Fruit fly (Drosophila melanogaster) whole organism, embryonic: ENCODE data around the gene Als2.
A peak's percentile ranks its signal among the peaks of the same experiment; 100 is the strongest.

Experiments
- Antp ChIP-seq: fragments of 200-800 bp; sonication (Bioruptor generic); optimal IDR thresholded peaks from 3 replicates; lab custom pipeline; 2016; ENCODE audit warnings: missing biosample characterization, missing genetic modification characterization
- Asciz ChIP-seq: fragments of 200-800 bp; sonication (Bioruptor generic); optimal IDR thresholded peaks from 2 replicates; lab custom pipeline; 2017; ENCODE audit warnings: missing biosample characterization, mild to moderate bottlenecking, missing genetic modification characterization, missing genetic modification reagents
- BEAF-32 ChIP-seq: fragments of 200-800 bp; sonication (Bioruptor generic); optimal IDR thresholded peaks from 3 replicates; lab custom pipeline; 2017; ENCODE audit warnings: missing biosample characterization, missing genetic modification characterization, mild to moderate bottlenecking, moderate library complexity, missing genetic modification reagents
- CG1024 ChIP-seq: fragments of 200-800 bp; sonication (Bioruptor generic); IDR thresholded peaks from 2 replicates; pipeline ENCODE4 v1.3.6; 2022; ENCODE audit warnings: missing biosample characterization, missing genetic modification characterization
- CG13287 ChIP-seq: fragments of 200-800 bp; sonication (Bioruptor generic); IDR thresholded peaks from 2 replicates; pipeline ENCODE4 v1.3.6; 2022; ENCODE audit warnings: missing biosample characterization, missing genetic modification characterization; ENCODE audit not compliant: partially characterized antibody
- CG13894 ChIP-seq: fragments of 200-800 bp; sonication (Bioruptor generic); optimal IDR thresholded peaks from 3 replicates; lab custom pipeline; 2018; ENCODE audit warnings: missing biosample characterization, mild to moderate bottlenecking, missing genetic modification characterization, moderate library complexity
- CG14710 ChIP-seq: fragments of 200-800 bp; sonication (Bioruptor generic); optimal IDR thresholded peaks from 3 replicates; lab custom pipeline; 2019; ENCODE audit warnings: missing biosample characterization, mild to moderate bottlenecking, missing genetic modification characterization, moderate library complexity
- CG2678 ChIP-seq: fragments of 200-800 bp; sonication (Bioruptor generic); optimal IDR thresholded peaks from 3 replicates; lab custom pipeline; 2019; ENCODE audit warnings: missing biosample characterization, mild to moderate bottlenecking, missing genetic modification characterization, moderate library complexity
- CG2889 ChIP-seq: fragments of 200-800 bp; sonication (Bioruptor generic); IDR thresholded peaks from 3 replicates; pipeline ENCODE4 v1.3.6; 2022; ENCODE audit warnings: missing biosample characterization, missing genetic modification characterization
- CG4617 ChIP-seq: fragments of 200-800 bp; sonication (Bioruptor generic); optimal IDR thresholded peaks from 3 replicates; lab custom pipeline; 2016; ENCODE audit warnings: missing biosample characterization, missing genetic modification characterization, borderline replicate concordance
- CG7556 ChIP-seq: fragments of 200-800 bp; sonication (Bioruptor generic); optimal IDR thresholded peaks from 2 replicates; lab custom pipeline; 2017; ENCODE audit warnings: missing biosample characterization, mild to moderate bottlenecking, missing genetic modification characterization
- CG7745 ChIP-seq: fragments of 200-800 bp; sonication (Bioruptor generic); optimal IDR thresholded peaks from 2 replicates; lab custom pipeline; 2018; ENCODE audit warnings: missing biosample characterization, mild to moderate bottlenecking, missing genetic modification characterization, moderate library complexity
- CG8388 ChIP-seq: fragments of 200-800 bp; sonication (Bioruptor generic); optimal IDR thresholded peaks from 2 replicates; lab custom pipeline; 2019; ENCODE audit warnings: missing biosample characterization, mild to moderate bottlenecking, missing genetic modification characterization, moderate library complexity
- CoRest ChIP-seq: fragments of 200-800 bp; sonication (Bioruptor generic); optimal IDR thresholded peaks from 3 replicates; lab custom pipeline; 2018; ENCODE audit warnings: missing biosample characterization, mild to moderate bottlenecking, missing genetic modification characterization, moderate library complexity
- D ChIP-seq, 2 experiments: fragments of 200-800 bp in 1 of 2; fragments of >200 bp in 1 of 2; sonication (Bioruptor generic) in 1 of 2; optimal IDR thresholded peaks; 2 replicates in 1 of 2; 3 replicates in 1 of 2; lab custom pipeline; 2017; ENCODE audit warnings: mild to moderate bottlenecking in 1 of 2, missing biosample characterization in 1 of 2, missing genetic modification characterization in 1 of 2, missing genetic modification reagents in 1 of 2
- Dip3 ChIP-seq: fragments of 200-800 bp; sonication (Bioruptor generic); optimal IDR thresholded peaks from 3 replicates; lab custom pipeline; 2016; ENCODE audit warnings: missing biosample characterization, missing genetic modification characterization
- Dp ChIP-seq: fragments of 200-800 bp; sonication (Bioruptor generic); optimal IDR thresholded peaks from 2 replicates; lab custom pipeline; 2018; ENCODE audit warnings: missing biosample characterization, mild to moderate bottlenecking, missing genetic modification characterization, moderate library complexity
- Hr39 ChIP-seq: fragments of >200 bp; optimal IDR thresholded peaks from 2 replicates; lab custom pipeline; 2017
- Kr ChIP-seq: fragments of 200-800 bp; sonication (Bioruptor generic); optimal IDR thresholded peaks from 2 replicates; lab custom pipeline; 2017; ENCODE audit warnings: missing biosample characterization, mild to moderate bottlenecking, missing genetic modification characterization
- MBD-R2 ChIP-seq: fragments of 200-800 bp; sonication (Bioruptor generic); IDR thresholded peaks from 2 replicates; pipeline ENCODE4 v1.3.6; 2022; ENCODE audit warnings: missing biosample characterization, missing genetic modification characterization
- Med ChIP-seq: fragments of 200-800 bp; sonication (Bioruptor generic); peaks from one replicate; lab custom pipeline; 2016; ENCODE audit warnings: missing biosample characterization, missing genetic modification characterization, mild to moderate bottlenecking, inconsistent platforms, moderate library complexity
- Mes4 ChIP-seq: fragments of 200-800 bp; sonication (Bioruptor generic); optimal IDR thresholded peaks from 2 replicates; lab custom pipeline; 2016; ENCODE audit warnings: missing biosample characterization, missing genetic modification characterization
- NC2α ChIP-seq: fragments of 200-800 bp; sonication (Bioruptor generic); optimal IDR thresholded peaks from 2 replicates; lab custom pipeline; 2016; ENCODE audit warnings: missing biosample characterization, missing genetic modification characterization
- NC2β ChIP-seq: fragments of 200-800 bp; sonication (Bioruptor generic); optimal IDR thresholded peaks from 2 replicates; lab custom pipeline; 2016; ENCODE audit warnings: missing biosample characterization, missing genetic modification characterization
- Stat92E ChIP-seq, 3 experiments: fragments of >200 bp in 2 of 3; fragments of 200-800 bp in 1 of 3; sonication (Bioruptor generic) in 1 of 3; optimal IDR thresholded peaks; 2 replicates each; lab custom pipeline; 2017 to 2019; ENCODE audit warnings: missing biosample characterization in 3 of 3, missing genetic modification characterization in 3 of 3, mild to moderate bottlenecking in 1 of 3, moderate library complexity in 1 of 3
- al ChIP-seq: fragments of 200-800 bp; sonication (Bioruptor generic); IDR thresholded peaks from 2 replicates; pipeline ENCODE4 v1.3.6; 2022; ENCODE audit warnings: missing biosample characterization, missing genetic modification characterization
- aop ChIP-seq: fragments of 200-800 bp; sonication (Bioruptor generic); IDR thresholded peaks from 2 replicates; pipeline ENCODE4 v1.3.6; 2022; ENCODE audit warnings: missing biosample characterization, missing genetic modification characterization
- ara ChIP-seq: fragments of 200-800 bp; sonication (Bioruptor generic); IDR thresholded peaks from 2 replicates; pipeline ENCODE4 v1.3.6; 2022; ENCODE audit warnings: missing biosample characterization, missing genetic modification characterization
- cg ChIP-seq: fragments of 200-800 bp; sonication (Bioruptor generic); optimal IDR thresholded peaks from 3 replicates; lab custom pipeline; 2019; ENCODE audit warnings: missing biosample characterization, mild to moderate bottlenecking, missing genetic modification characterization, moderate library complexity
- en ChIP-seq: fragments of 200-800 bp; sonication (Bioruptor generic); optimal IDR thresholded peaks from 2 replicates; lab custom pipeline; 2016; ENCODE audit warnings: missing biosample characterization, missing genetic modification characterization
- ewg ChIP-seq: fragments of 200-800 bp; sonication (Bioruptor generic); optimal IDR thresholded peaks from 3 replicates; lab custom pipeline; 2017; ENCODE audit warnings: mild to moderate bottlenecking, missing biosample characterization, missing genetic modification reagents, missing genetic modification characterization
- gfzf ChIP-seq: fragments of 200-800 bp; sonication (Bioruptor generic); optimal IDR thresholded peaks from 2 replicates; lab custom pipeline; 2016; ENCODE audit warnings: missing biosample characterization, mild to moderate bottlenecking, missing genetic modification characterization, moderate library complexity
- grn ChIP-seq: fragments of 200-800 bp; sonication (Bioruptor generic); optimal IDR thresholded peaks from 3 replicates; lab custom pipeline; 2017; ENCODE audit warnings: missing biosample characterization, missing genetic modification characterization
- kni ChIP-seq: fragments of 200-800 bp; sonication (Bioruptor generic); optimal IDR thresholded peaks from 3 replicates; lab custom pipeline; 2017; ENCODE audit warnings: mild to moderate bottlenecking, missing biosample characterization, missing genetic modification reagents, missing genetic modification characterization
- knrl ChIP-seq: fragments of 200-800 bp; sonication (Bioruptor generic); IDR thresholded peaks from 3 replicates; pipeline ENCODE4 v1.3.6; 2022; ENCODE audit warnings: missing biosample characterization, missing genetic modification characterization; ENCODE audit not compliant: partially characterized antibody
- oc ChIP-seq: fragments of 200-800 bp; sonication (Bioruptor generic); optimal IDR thresholded peaks from 2 replicates; lab custom pipeline; 2018; ENCODE audit warnings: missing biosample characterization, mild to moderate bottlenecking, missing genetic modification characterization, moderate library complexity
- pfk ChIP-seq: fragments of 200-800 bp; sonication (Bioruptor generic); optimal IDR thresholded peaks from 2 replicates; lab custom pipeline; 2018; ENCODE audit warnings: missing biosample characterization, mild to moderate bottlenecking, missing genetic modification characterization, moderate library complexity
- sd ChIP-seq: fragments of 200-800 bp; sonication (Bioruptor generic); optimal IDR thresholded peaks from 3 replicates; lab custom pipeline; 2018; ENCODE audit warnings: missing biosample characterization, mild to moderate bottlenecking, missing genetic modification characterization, moderate library complexity
- tll ChIP-seq, 2 experiments: fragments of 200-800 bp in 1 of 2; fragments of >200 bp in 1 of 2; sonication (Bioruptor generic) in 1 of 2; optimal IDR thresholded peaks; 2 replicates each; lab custom pipeline; 2017 to 2019; ENCODE audit warnings: missing biosample characterization in 2 of 2, missing genetic modification characterization in 2 of 2, mild to moderate bottlenecking in 1 of 2, moderate library complexity in 1 of 2
- twi ChIP-seq: fragments of 200-800 bp; optimal IDR thresholded peaks from 2 replicates; lab custom pipeline; 2019; ENCODE audit warnings: missing biosample characterization, mild to moderate bottlenecking, missing genetic modification characterization, moderate library complexity
- unc-4 ChIP-seq: fragments of 200-800 bp; sonication (Bioruptor generic); IDR thresholded peaks from 2 replicates; pipeline ENCODE4 v1.3.6; 2022; ENCODE audit warnings: missing biosample characterization, missing genetic modification characterization; ENCODE audit not compliant: partially characterized antibody
- vnd ChIP-seq: fragments of 200-800 bp; sonication (Bioruptor generic); IDR thresholded peaks from 3 replicates; pipeline ENCODE4 v1.3.6; 2022; ENCODE audit warnings: missing biosample characterization, missing genetic modification characterization; ENCODE audit not compliant: partially characterized antibody
- zen ChIP-seq: fragments of 200-800 bp; sonication (Bioruptor generic); optimal IDR thresholded peaks from 3 replicates; lab custom pipeline; 2018; ENCODE audit warnings: missing biosample characterization, mild to moderate bottlenecking, missing genetic modification characterization, moderate library complexity

Gene Als2

dm6 chr3L:21644607-21645006 lies 34.9 kb downstream of the Als2 start, which contains the start of gene CG43980 (continued):
- TF ChIP-seq CG1024 (GFP tag; lab: Robert Waterston, UW) (no peak), MBD-R2 (no peak), BEAF-32 (GFP tag; lab: Kevin White, UChicago) (no peak)

- TF ChIP-seq Med (GFP tag; lab: Kevin White, UChicago) (peak; percentile 68), Hr39 (lab: Kevin White, UChicago) (peak; percentile 1), CG2678 (tag; lab: Kevin White, UChicago) (no peak)
These were observed 35.4 kb downstream of the Als2 start for dm6 chr3L:21644176-21644575.

dm6 chr3L:21642908-21643572 lies 36.5 kb downstream of the Als2 start:
- TF ChIP-seq Antp (GFP tag; lab: Kevin White, UChicago) (no peak), al (GFP tag; lab: Robert Waterston, UW) (0 out of 2 replicates have a peak, but pooled peaks have one; percentile 8), CG7556 (GFP tag; lab: Kevin White, UChicago) (no peak), Dip3 (no peak), Mes4 (GFP tag; lab: Kevin White, UChicago) (no peak), pfk (GFP tag; lab: Kevin White, UChicago) (peak; percentile 51), kni (GFP tag; lab: Kevin White, UChicago) (peak; percentile 56), CG2889 (GFP tag; lab: Robert Waterston, UW) (no peak), cg (no peak), CG7745 (peak; percentile 50), tll (GFP tag; optimal IDR thresholded peaks at IDR 0.05; lab: Kevin White, UChicago) (peak in 1 of 2 experiments; percentile 23), D (optimal IDR thresholded peaks at IDR 0.05; lab: Kevin White, UChicago) (peak; percentile 68), D (GFP tag; optimal IDR thresholded peaks at IDR 0.05; lab: Kevin White, UChicago) (no peak), zen (tag; lab: Kevin White, UChicago) (peak; percentile 43), grn (GFP tag; lab: Kevin White, UChicago) (peak; percentile 90), CG13894 (tag; lab: Kevin White, UChicago) (no peak), Kr (GFP tag; lab: Kevin White, UChicago) (peak; percentile 25), sd (peak; percentile 34)
- TF ChIP-seq, all 482 proteins: peak for 10

dm6 chr3L:21640815-21641214 lies 38.7 kb downstream of the Als2 start, which contains the start of gene Atox1:
Gene Atox1, plus strand, starts transcription at chr3L:21640995.
- TF ChIP-seq Dp (GFP tag; lab: Kevin White, UChicago) = peak; percentile 99
- peak; percentile 48; the same call in 1 of the 3 replicates for TF ChIP-seq knrl (GFP tag; lab: Robert Waterston, UW)
- no peak for TF ChIP-seq NC2α
- TF ChIP-seq vnd (GFP tag; lab: Robert Waterston, UW) = no peak
- TF ChIP-seq gfzf (GFP tag; lab: Kevin White, UChicago) = peak; percentile 99
- peak; percentile 1 for TF ChIP-seq NC2β (GFP tag; lab: Kevin White, UChicago)
- no peak for TF ChIP-seq twi (tag; lab: Kevin White, UChicago)
- TF ChIP-seq aop (GFP tag; lab: Robert Waterston, UW) = no peak
- peak; percentile 22 for TF ChIP-seq ewg (GFP tag; lab: Kevin White, UChicago)
- no peak for TF ChIP-seq Asciz (GFP tag; lab: Kevin White, UChicago)
- no peak for TF ChIP-seq en
- TF ChIP-seq Stat92E (GFP tag; optimal IDR thresholded peaks at IDR 0.05; lab: Kevin White, UChicago) = peak in 1 of 3 experiments; percentile 19
- no peak for TF ChIP-seq oc (tag; lab: Kevin White, UChicago)
- TF ChIP-seq CG8388 = no peak
- peak; percentile 73 for TF ChIP-seq CG4617 (GFP tag; lab: Kevin White, UChicago)
- TF ChIP-seq CG14710 (tag; lab: Kevin White, UChicago) = peak; percentile 65
- TF ChIP-seq unc-4 (GFP tag; lab: Robert Waterston, UW) = 0 out of 2 replicates have a peak, but pooled peaks have one; percentile 15
- peak; percentile 63 for TF ChIP-seq CG13287 (GFP tag; lab: Robert Waterston, UW)
- TF ChIP-seq ara (GFP tag; lab: Robert Waterston, UW) = no peak
- peak; percentile 52 for TF ChIP-seq CoRest (tag; lab: Kevin White, UChicago)
